Worm (Caenorhabditis elegans) whole organism, young adult: Measurements from ENCODE around the gene B0252.11.

Experiments
- B0261.1 ChIP-seq: sonication (generic microtip); optimal IDR thresholded peaks from 2 replicates; lab custom pipeline; 2016; ENCODE audit warnings: mild to moderate bottlenecking, missing genetic modification characterization, moderate library complexity, missing compliant biosample characterization
- B0336.3 ChIP-seq: fragments of 200-800 bp; sonication (Bioruptor generic); IDR thresholded peaks from 2 replicates; pipeline ENCODE4 v1.3.6; 2022; ENCODE audit warnings: missing genetic modification characterization, missing compliant biosample characterization
- C06A6.2 ChIP-seq: fragments of 200-800 bp; sonication (Bioruptor generic); conservative IDR thresholded peaks from 2 replicates; pipeline ENCODE4 v1.3.6; 2022; ENCODE audit warnings: missing genetic modification characterization, missing compliant biosample characterization
- F22D6.2 ChIP-seq: sonication (generic microtip); optimal IDR thresholded peaks from 2 replicates; lab custom pipeline; 2016; ENCODE audit warnings: mild to moderate bottlenecking, missing genetic modification characterization, missing compliant biosample characterization
- F23B12.7 ChIP-seq: sonication (generic microtip); optimal IDR thresholded peaks from 2 replicates; lab custom pipeline; 2017; ENCODE audit warnings: missing genetic modification characterization, mild to moderate bottlenecking, missing compliant biosample characterization, antibody characterized with exemption, moderate library complexity; ENCODE audit not compliant: insufficient read depth
- F57A8.1 ChIP-seq: fragments of 200-800 bp; sonication (Bioruptor generic); optimal IDR thresholded peaks from 2 replicates; lab custom pipeline; 2018; ENCODE audit warnings: mild to moderate bottlenecking, missing genetic modification characterization, moderate library complexity, missing compliant biosample characterization
- Y56A3A.18 ChIP-seq: fragments of 200-800 bp; sonication (Bioruptor generic); IDR thresholded peaks from 2 replicates; pipeline ENCODE4 v1.3.6; 2022; ENCODE audit warnings: missing genetic modification reagents, missing genetic modification characterization, missing compliant biosample characterization
- Y95B8A.8 ChIP-seq: fragments of 200-800 bp; sonication (Bioruptor generic); IDR thresholded peaks from 2 replicates; pipeline ENCODE4 v1.3.6; 2022; ENCODE audit warnings: missing genetic modification reagents, missing genetic modification characterization, missing compliant biosample characterization
- ama-1 ChIP-seq, 3 experiments: fragments of 150-350 bp in 1 of 3; sonication (generic microtip) in 2 of 3; optimal IDR thresholded peaks; 2 replicates each; lab custom pipeline; 2014 to 2018; ENCODE audit warnings: missing biosample characterization in 2 of 3, missing genetic modification characterization in 2 of 3, missing genetic modification reagents in 2 of 3
- athp-1 ChIP-seq: sonication (generic microtip); optimal IDR thresholded peaks from 2 replicates; lab custom pipeline; 2017; ENCODE audit warnings: mild to moderate bottlenecking, missing genetic modification characterization, missing compliant biosample characterization
- attf-5 ChIP-seq: fragments of 200-800 bp; sonication (Bioruptor generic); optimal IDR thresholded peaks from 2 replicates; lab custom pipeline; 2018; ENCODE audit warnings: mild to moderate bottlenecking, missing genetic modification characterization, missing compliant biosample characterization
- attf-6 ChIP-seq: fragments of 200-800 bp; sonication (Bioruptor generic); IDR thresholded peaks from 2 replicates; pipeline ENCODE4 v1.3.6; 2022; ENCODE audit warnings: missing genetic modification reagents, missing genetic modification characterization, missing compliant biosample characterization
- bed-2 ChIP-seq: fragments of 200-800 bp; sonication (Bioruptor generic); IDR thresholded peaks from 2 replicates; pipeline ENCODE4 v1.3.6; 2022; ENCODE audit warnings: missing genetic modification reagents, missing genetic modification characterization, missing compliant biosample characterization
- cebp-1 ChIP-seq, 2 experiments: fragments of 200-800 bp in 1 of 2; sonication (Bioruptor generic) in 1 of 2; sonication (generic microtip) in 1 of 2; IDR thresholded peaks in 1 of 2; optimal IDR thresholded peaks in 1 of 2; 2 replicates each; pipeline versions ENCODE4 v1.3.6 to Lab custom; 2017 to 2022; ENCODE audit warnings: missing compliant biosample characterization in 2 of 2, missing genetic modification characterization in 2 of 2, mild to moderate bottlenecking in 1 of 2, missing genetic modification reagents in 1 of 2, moderate library complexity in 1 of 2
- ceh-40 ChIP-seq: fragments of 200-800 bp; sonication (Bioruptor generic); IDR thresholded peaks from 2 replicates; pipeline ENCODE4 v1.3.6; 2022; ENCODE audit warnings: missing genetic modification characterization, missing compliant biosample characterization
- ceh-58 ChIP-seq: fragments of 200-800 bp; sonication (Bioruptor generic); IDR thresholded peaks from 2 replicates; pipeline ENCODE4 v1.3.6; 2022; ENCODE audit warnings: missing genetic modification characterization, missing compliant biosample characterization
- ceh-91 ChIP-seq: fragments of 200-800 bp; sonication (Bioruptor generic); IDR thresholded peaks from 2 replicates; pipeline ENCODE4 v1.3.6; 2022; ENCODE audit warnings: missing genetic modification reagents, missing genetic modification characterization, missing compliant biosample characterization
- chd-7 ChIP-seq: sonication (generic microtip); optimal IDR thresholded peaks from 2 replicates; lab custom pipeline; 2016; ENCODE audit warnings: mild to moderate bottlenecking, missing genetic modification characterization, moderate library complexity, missing compliant biosample characterization
- die-1 ChIP-seq: sonication (generic microtip); optimal IDR thresholded peaks from 2 replicates; lab custom pipeline; 2016; ENCODE audit warnings: missing genotype, mild to moderate bottlenecking, missing genetic modification characterization, missing compliant biosample characterization
- dpff-1 ChIP-seq: sonication (generic microtip); optimal IDR thresholded peaks from 2 replicates; lab custom pipeline; 2017; ENCODE audit warnings: mild to moderate bottlenecking, missing genetic modification characterization, missing compliant biosample characterization
- egrh-3 ChIP-seq: fragments of 200-800 bp; sonication (Bioruptor generic); IDR thresholded peaks from 2 replicates; pipeline ENCODE4 v1.3.6; 2022; ENCODE audit warnings: missing genetic modification reagents, missing genetic modification characterization, missing compliant biosample characterization
- ets-4 ChIP-seq: fragments of 200-800 bp; sonication (Bioruptor generic); optimal IDR thresholded peaks from 2 replicates; lab custom pipeline; 2018; ENCODE audit warnings: mild to moderate bottlenecking, missing genetic modification characterization, missing compliant biosample characterization
- him-1 ChIP-seq: sonication (generic microtip); optimal IDR thresholded peaks from 2 replicates; lab custom pipeline; 2016; ENCODE audit warnings: missing genotype, missing genetic modification reagents, missing genetic modification characterization, missing compliant biosample characterization
- hlh-26 ChIP-seq: fragments of 200-800 bp; sonication (Bioruptor generic); conservative IDR thresholded peaks from 2 replicates; pipeline ENCODE4 v1.3.6; 2022; ENCODE audit warnings: missing genetic modification reagents, missing genetic modification characterization, missing compliant biosample characterization
- hmg-1.2 ChIP-seq: fragments of 200-800 bp; sonication (Bioruptor generic); IDR thresholded peaks from 2 replicates; pipeline ENCODE4 v1.3.6; 2022; ENCODE audit warnings: missing genetic modification reagents, missing genetic modification characterization, missing compliant biosample characterization
- hrde-1 ChIP-seq: sonication (generic microtip); optimal IDR thresholded peaks from 2 replicates; lab custom pipeline; 2016; ENCODE audit warnings: missing genetic modification characterization, mild to moderate bottlenecking, missing compliant biosample characterization, moderate library complexity, missing genotype, missing genetic modification reagents, borderline replicate concordance
- lin-26 ChIP-seq: fragments of 200-800 bp; sonication (Bioruptor generic); IDR thresholded peaks from 2 replicates; pipeline ENCODE4 v1.3.6; 2022; ENCODE audit warnings: missing genetic modification reagents, missing genetic modification characterization, missing compliant biosample characterization
- lin-40 ChIP-seq: sonication (generic microtip); optimal IDR thresholded peaks from 2 replicates; lab custom pipeline; 2016; ENCODE audit warnings: missing genetic modification characterization, mild to moderate bottlenecking, missing compliant biosample characterization, missing genotype, missing genetic modification reagents
- madf-3 ChIP-seq: fragments of 200-800 bp; sonication (Bioruptor generic); IDR thresholded peaks from 2 replicates; pipeline ENCODE4 v1.3.6; 2022; ENCODE audit warnings: missing genetic modification reagents, missing genetic modification characterization, missing compliant biosample characterization
- madf-6 ChIP-seq: fragments of 200-800 bp; sonication (Bioruptor generic); IDR thresholded peaks from 2 replicates; pipeline ENCODE4 v1.3.6; 2022; ENCODE audit warnings: missing genetic modification reagents, missing genetic modification characterization, missing compliant biosample characterization
- mel-28 ChIP-seq: sonication (generic microtip); optimal IDR thresholded peaks from 2 replicates; lab custom pipeline; 2016; ENCODE audit warnings: borderline replicate concordance, mild to moderate bottlenecking, missing genetic modification characterization, missing compliant biosample characterization
- mxl-1 ChIP-seq: sonication (generic microtip); optimal IDR thresholded peaks from 2 replicates; lab custom pipeline; 2016; ENCODE audit warnings: missing genetic modification characterization, missing compliant biosample characterization
- nfya-1 ChIP-seq: sonication (generic microtip); optimal IDR thresholded peaks from 2 replicates; lab custom pipeline; 2017; ENCODE audit warnings: antibody characterized with exemption, missing compliant biosample characterization, missing genetic modification characterization, borderline replicate concordance; ENCODE audit not compliant: insufficient read depth
- nhr-80 ChIP-seq: sonication (generic microtip); optimal IDR thresholded peaks from 2 replicates; lab custom pipeline; 2016; ENCODE audit warnings: missing genetic modification characterization, missing compliant biosample characterization
- pbrm-1 ChIP-seq: fragments of 200-800 bp; sonication (Bioruptor generic); IDR thresholded peaks from 2 replicates; pipeline ENCODE4 v1.3.6; 2022; ENCODE audit warnings: missing genetic modification reagents, missing genetic modification characterization, missing compliant biosample characterization
- rcor-1 ChIP-seq: fragments of 200-800 bp; sonication (Bioruptor generic); IDR thresholded peaks from 2 replicates; pipeline ENCODE4 v1.3.6; 2022; ENCODE audit warnings: missing genetic modification reagents, missing genetic modification characterization, missing compliant biosample characterization
- repo-1 ChIP-seq: sonication (generic microtip); optimal IDR thresholded peaks from 2 replicates; lab custom pipeline; 2017; ENCODE audit warnings: mild to moderate bottlenecking, missing genetic modification characterization, missing compliant biosample characterization
- sdz-38 ChIP-seq: sonication (generic microtip); optimal IDR thresholded peaks from 2 replicates; lab custom pipeline; 2016; ENCODE audit warnings: missing genotype, missing genetic modification characterization, missing compliant biosample characterization
- snpc-4 ChIP-seq, 5 experiments: fragments of 150-350 bp in 1 of 5; sonication (generic microtip) in 4 of 5; optimal IDR thresholded peaks; 2 replicates each; lab custom pipeline; 2014 to 2018; ENCODE audit warnings: missing genetic modification characterization in 5 of 5, missing biosample characterization in 3 of 5, antibody characterized with exemption in 2 of 5, mild to moderate bottlenecking in 2 of 5, missing compliant biosample characterization in 2 of 5, missing genotype in 2 of 5, moderate library complexity in 2 of 5, missing genetic modification reagents in 1 of 5
- somi-1 ChIP-seq: fragments of 200-800 bp; sonication (Bioruptor generic); optimal IDR thresholded peaks from 2 replicates; lab custom pipeline; 2018; ENCODE audit warnings: mild to moderate bottlenecking, missing genetic modification characterization, missing compliant biosample characterization
- tbp1 ChIP-seq: fragments of 200-800 bp; sonication (Bioruptor generic); optimal IDR thresholded peaks from 2 replicates; lab custom pipeline; 2018; ENCODE audit warnings: mild to moderate bottlenecking, missing genetic modification characterization, missing compliant biosample characterization
- unc-130 ChIP-seq: sonication (generic microtip); optimal IDR thresholded peaks from 2 replicates; lab custom pipeline; 2016; ENCODE audit warnings: missing genetic modification reagents, missing genetic modification characterization, missing compliant biosample characterization
- unc-62 ChIP-seq: fragments of 150-350 bp; optimal IDR thresholded peaks from 2 replicates; lab custom pipeline; 2014; ENCODE audit warnings: missing biosample characterization, missing genetic modification reagents, missing genetic modification characterization
- zim-3 ChIP-seq: sonication (generic microtip); optimal IDR thresholded peaks from 2 replicates; lab custom pipeline; 2017; ENCODE audit warnings: mild to moderate bottlenecking, missing genetic modification characterization, moderate library complexity, missing compliant biosample characterization
- ztf-18 ChIP-seq: sonication (generic microtip); optimal IDR thresholded peaks from 2 replicates; lab custom pipeline; 2016; ENCODE audit warnings: missing genotype, mild to moderate bottlenecking, missing genetic modification characterization, missing compliant biosample characterization
- ztf-28 ChIP-seq: fragments of 200-800 bp; sonication (Bioruptor generic); IDR thresholded peaks from 2 replicates; pipeline ENCODE4 v1.3.6; 2022; ENCODE audit warnings: missing genetic modification reagents, missing genetic modification characterization, missing compliant biosample characterization

The B0252.11 gene

DNA sequence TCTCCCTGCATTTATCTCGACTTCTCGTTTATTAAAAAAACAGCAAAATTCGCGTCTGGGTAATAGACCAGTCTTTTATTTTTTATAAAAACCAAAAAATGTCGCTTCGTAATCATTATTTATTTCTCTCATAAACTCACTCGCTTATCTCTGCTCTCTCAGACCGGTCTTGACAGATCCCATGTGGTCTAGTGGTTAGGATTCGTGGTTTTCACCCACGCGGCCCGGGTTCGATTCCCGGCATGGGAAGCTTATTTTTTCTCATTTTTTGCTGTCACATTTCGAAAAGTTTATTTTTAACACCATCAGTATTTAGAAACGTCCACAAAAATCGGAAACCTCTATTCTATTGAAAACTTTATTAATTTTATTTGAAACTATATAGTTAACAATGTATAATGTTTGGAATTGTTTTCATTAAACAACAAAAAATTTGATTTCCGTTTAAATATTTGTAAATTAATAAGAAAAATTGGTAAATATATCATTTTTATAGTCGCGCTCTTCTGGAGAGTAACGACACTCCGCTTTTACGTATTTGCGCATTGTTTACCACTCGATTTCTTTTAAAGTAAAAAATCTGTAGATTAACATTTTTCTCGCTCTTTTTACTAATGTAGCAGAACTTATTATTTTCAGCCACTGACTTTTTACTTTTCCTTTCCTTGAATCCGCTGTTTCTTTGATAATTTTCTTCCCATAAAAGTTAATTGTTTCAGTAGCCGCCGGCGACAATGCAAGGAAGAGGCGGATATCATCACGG lies 19.4 kb downstream of the B0252.11 start, which contains the start of gene hrpl-1 (continued):
- no peak for TF ChIP-seq bed-2 (GFP tag; lab: Robert Waterston, UW)
- no peak for TF ChIP-seq ceh-40 (GFP tag; lab: Robert Waterston, UW)
- 0 out of 2 replicates have a peak, but pooled peaks have one; percentile 27 for TF ChIP-seq pbrm-1 (GFP tag; lab: Robert Waterston, UW)
- no peak for TF ChIP-seq attf-5 (GFP tag; lab: Kevin White, UChicago)
- TF ChIP-seq madf-3 (GFP tag; lab: Robert Waterston, UW) = no peak
- no peak for TF ChIP-seq athp-1
- TF ChIP-seq C06A6.2 (GFP tag; lab: Robert Waterston, UW) = no peak
- TF ChIP-seq dpff-1 (tag; lab: Kevin White, UChicago) = no peak
- TF ChIP-seq Y95B8A.8 (GFP tag; lab: Robert Waterston, UW) = no peak
- no peak for TF ChIP-seq F57A8.1 (GFP tag; lab: Kevin White, UChicago)
- TF ChIP-seq ama-1 (optimal IDR thresholded peaks at IDR 0.05; lab: Kevin White, UChicago) = no peak
- no peak for TF ChIP-seq ama-1 (GFP tag; optimal IDR thresholded peaks at IDR 0.05; lab: Kevin White, UChicago)
- no peak for TF ChIP-seq snpc-4 (GFP tag; optimal IDR thresholded peaks at IDR 0.05; lab: Kevin White, UChicago)
- TF ChIP-seq snpc-4 (tag; optimal IDR thresholded peaks at IDR 0.05; lab: Kevin White, UChicago) = peak in 1 of 4 experiments; percentile 11
- TF ChIP-seq hrde-1 (tag; lab: Kevin White, UChicago) = peak; percentile 31
- no peak for TF ChIP-seq zim-3 (tag; lab: Kevin White, UChicago)
- no peak for TF ChIP-seq ztf-18
- TF ChIP-seq nhr-80 (tag; lab: Kevin White, UChicago) = no peak
- TF ChIP-seq hlh-26 (GFP tag; lab: Robert Waterston, UW) = no peak
- TF ChIP-seq cebp-1 (GFP tag; IDR thresholded peaks at IDR 0.05; lab: Robert Waterston, UW) = no peak
- peak; percentile 24 for TF ChIP-seq cebp-1 (tag; optimal IDR thresholded peaks at IDR 0.05; lab: Kevin White, UChicago)
- TF ChIP-seq him-1 (tag; lab: Kevin White, UChicago) = peak; percentile 15
- TF ChIP-seq rcor-1 (GFP tag; lab: Robert Waterston, UW) = no peak
- no peak for TF ChIP-seq mel-28 (tag; lab: Kevin White, UChicago)
- TF ChIP-seq egrh-3 (GFP tag; lab: Robert Waterston, UW) = no peak
- no peak for TF ChIP-seq ceh-91 (GFP tag; lab: Robert Waterston, UW)
- TF ChIP-seq lin-26 (GFP tag; lab: Robert Waterston, UW) = 0 out of 2 replicates have a peak, but pooled peaks have one; percentile 57
- no peak for TF ChIP-seq unc-130 (GFP tag; lab: Kevin White, UChicago)
- no peak for TF ChIP-seq unc-62 (GFP tag; lab: Kevin White, UChicago)
- no peak for TF ChIP-seq nfya-1 (tag; lab: Kevin White, UChicago)
- peak; percentile 20 for TF ChIP-seq mxl-1 (tag; lab: Kevin White, UChicago)
- TF ChIP-seq F22D6.2 = no peak
- TF ChIP-seq somi-1 (GFP tag; lab: Kevin White, UChicago) = peak; percentile 45
- TF ChIP-seq madf-6 = no peak
- TF ChIP-seq B0261.1 (tag; lab: Kevin White, UChicago) = peak; percentile 73
- TF ChIP-seq die-1 (tag; lab: Kevin White, UChicago) = peak; percentile 74
- no peak for TF ChIP-seq repo-1 (tag; lab: Kevin White, UChicago)
- no peak for TF ChIP-seq sdz-38 (tag; lab: Kevin White, UChicago)
- no peak for TF ChIP-seq chd-7
- TF ChIP-seq ets-4 (GFP tag; lab: Kevin White, UChicago) = no peak
- TF ChIP-seq ztf-28 = no peak
- no peak for TF ChIP-seq lin-40 (tag; lab: Kevin White, UChicago)
- TF ChIP-seq Y56A3A.18 (GFP tag; lab: Robert Waterston, UW) = no peak
- TF ChIP-seq F23B12.7 = no peak
- no peak for TF ChIP-seq ceh-58 (GFP tag; lab: Robert Waterston, UW)
- TF ChIP-seq hmg-1.2 (GFP tag; lab: Robert Waterston, UW) = peak; percentile 29; the same call in 1 of the 2 replicates
- peak; percentile 90 for TF ChIP-seq tbp1 (GFP tag; lab: Kevin White, UChicago)
- no peak for TF ChIP-seq B0336.3
- no peak for TF ChIP-seq attf-6 (GFP tag; lab: Robert Waterston, UW)
